Fruit fly (Drosophila melanogaster): ENCODE results near the gene foi.

DNA sequence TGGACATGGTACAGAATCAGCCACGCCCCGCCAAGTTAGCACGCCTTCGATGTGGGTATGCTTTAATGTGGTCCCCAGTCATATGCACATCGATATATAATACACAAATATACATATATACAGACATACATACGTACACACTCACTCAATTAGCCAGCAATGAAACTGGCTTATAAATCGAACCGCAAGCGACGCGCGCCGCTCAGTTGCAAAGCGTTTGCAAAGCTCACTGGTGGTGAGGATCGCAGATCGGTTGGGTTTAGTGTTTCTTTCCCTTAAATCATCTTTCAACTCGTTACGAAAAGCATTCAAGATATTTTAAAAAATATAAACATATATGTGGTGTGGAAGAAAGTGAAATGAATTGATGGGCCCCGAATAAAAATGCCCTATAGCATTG is 3.5 kb downstream of the foi start:
- TF ChIP-seq psq (optimal IDR thresholded peaks at IDR 0.05) (no peak), Dll (optimal IDR thresholded peaks at IDR 0.05) (no peak), CG8478 (optimal IDR thresholded peaks at IDR 0.05) (no peak), pan (optimal IDR thresholded peaks at IDR 0.05) (no peak)
